Worm (Caenorhabditis elegans): ENCODE measurements around the gene sru-2.

ce11 chrIV:9508612-9509011, 22.5 kb downstream of the sru-2 start, which contains the start of gene ethe-1:
- no peak for TF ChIP-seq tra-4 (tag; optimal IDR thresholded peaks at IDR 0.05)
- no peak for TF ChIP-seq flt-1 (GFP tag; IDR thresholded peaks at IDR 0.05)

Data from whole organism, early embryonic.